Fruit fly (Drosophila melanogaster): Measurements from ENCODE around the gene Trp1.

Gene Trp1

dm6 chr2L:10033410-10033809 is 24.2 kb downstream of the Trp1 start (continued):
- peak; percentile 43; the same call in 1 of the 3 replicates for TF ChIP-seq knrl (GFP tag; IDR thresholded peaks at IDR 0.05; ENCODE audit: partially characterized antibody)
- TF ChIP-seq CG6791 (GFP tag; IDR thresholded peaks at IDR 0.05; ENCODE audit: partially characterized antibody), result peak; percentile 78
- TF ChIP-seq CG32772 (GFP tag; IDR thresholded peaks at IDR 0.05), result 0 out of 2 replicates have a peak, but pooled peaks have one; percentile 9
- TF ChIP-seq CTCF (GFP tag; optimal IDR thresholded peaks at IDR 0.05), result peak; percentile 83
- peak; percentile 80 for TF ChIP-seq vnd (GFP tag; IDR thresholded peaks at IDR 0.05; ENCODE audit: partially characterized antibody)
- 0 out of 4 replicates have a peak, but pooled peaks have one; percentile 31 for TF ChIP-seq chinmo (GFP tag; IDR thresholded peaks at IDR 0.05; ENCODE audit: partially characterized antibody)
- TF ChIP-seq CG13287 (GFP tag; IDR thresholded peaks at IDR 0.05; ENCODE audit: partially characterized antibody), result peak; percentile 23; the same call in 1 of the 2 replicates
- TF ChIP-seq fu2 (GFP tag; optimal IDR thresholded peaks at IDR 0.05), result no peak
- TF ChIP-seq CG7963 (GFP tag; IDR thresholded peaks at IDR 0.05; ENCODE audit: partially characterized antibody), result peak; percentile 89
- TF ChIP-seq CG1603 (tag; optimal IDR thresholded peaks at IDR 0.05), result peak; percentile 7

dm6 chr2L:10035786-10036364 is 26.7 kb downstream of the Trp1 start:
- TF ChIP-seq Hr51 (GFP tag; optimal IDR thresholded peaks at IDR 0.05) (peak in 1 of 2 experiments; percentile 33), Ets65A (GFP tag) (peak; percentile 14), CG32767 (GFP tag; IDR thresholded peaks at IDR 0.05) (no peak), Xrp1 (GFP tag; IDR thresholded peaks at IDR 0.05) (no peak), HLHmδ (GFP tag; optimal IDR thresholded peaks at IDR 0.05) (no peak), chinmo (GFP tag; IDR thresholded peaks at IDR 0.05; ENCODE audit: partially characterized antibody) (0 out of 4 replicates have a peak, but pooled peaks have one; percentile 60), hb (GFP tag; IDR thresholded peaks at IDR 0.05; ENCODE audit: partially characterized antibody) (no peak), CG31224 (GFP tag; IDR thresholded peaks at IDR 0.05) (no peak), YL-1 (GFP tag; optimal IDR thresholded peaks at IDR 0.05) (no peak), CG12299 (tag; optimal IDR thresholded peaks at IDR 0.05) (no peak), CG31441 (GFP tag; IDR thresholded peaks at IDR 0.05) (no peak), gfzf (GFP tag; optimal IDR thresholded peaks at IDR 0.05) (no peak), CG1602 (GFP tag; optimal IDR thresholded peaks at IDR 0.05) (no peak), Blimp-1 (GFP tag; optimal IDR thresholded peaks at IDR 0.05) (peak; percentile 51), Sox102F (GFP tag; optimal IDR thresholded peaks at IDR 0.05) (peak; percentile 12), lola (GFP tag; optimal IDR thresholded peaks at IDR 0.05) (no peak), CG12744 (GFP tag; optimal IDR thresholded peaks at IDR 0.05) (no peak), pfk (GFP tag; optimal IDR thresholded peaks at IDR 0.05) (no peak), CG14441 (GFP tag; IDR thresholded peaks at IDR 0.05) (no peak), Drgx (GFP tag; IDR thresholded peaks at IDR 0.05) (peak; percentile 39), CG11696 (GFP tag; IDR thresholded peaks at IDR 0.05) (no peak), pan (optimal IDR thresholded peaks at IDR 0.05) (no peak), pan (GFP tag; optimal IDR thresholded peaks at IDR 0.05 in 1 of 2, IDR thresholded peaks at IDR 0.05 in 1 of 2) (no peak)

DNA sequence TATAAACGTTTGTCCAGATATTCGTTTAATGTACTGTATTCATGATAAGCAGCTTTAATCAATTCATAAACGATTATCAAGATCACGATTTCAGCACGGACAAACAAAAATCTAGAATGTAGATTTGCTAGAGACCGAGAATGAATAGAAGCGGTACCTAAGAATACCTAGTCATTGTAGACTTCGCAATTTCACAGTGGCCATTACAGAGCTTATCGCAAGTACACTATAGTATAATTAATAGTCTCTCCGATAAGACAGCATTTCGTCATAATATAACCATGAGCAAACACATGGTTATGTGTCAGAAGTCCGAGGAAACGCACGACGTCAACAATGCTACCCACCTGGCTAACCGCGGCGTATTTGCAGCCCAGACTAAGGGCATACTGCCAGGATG is 40.1 kb downstream of the Trp1 start, which contains the start of gene CG33301:
CG33301 (plus strand) TSS at position 301 of the 400 bp plus-strand sequence.
- TF ChIP-seq chn (GFP tag; optimal IDR thresholded peaks at IDR 0.05) (no peak), exex (tag; optimal IDR thresholded peaks at IDR 0.05) (peak; percentile 33), crol (GFP tag; IDR thresholded peaks at IDR 0.05) (no peak)
